Fruit fly (Drosophila melanogaster): Measurements from ENCODE around the gene Cog7.
A peak's percentile ranks its signal among the peaks of the same experiment; 100 is the strongest.

Gene Cog7

DNA sequence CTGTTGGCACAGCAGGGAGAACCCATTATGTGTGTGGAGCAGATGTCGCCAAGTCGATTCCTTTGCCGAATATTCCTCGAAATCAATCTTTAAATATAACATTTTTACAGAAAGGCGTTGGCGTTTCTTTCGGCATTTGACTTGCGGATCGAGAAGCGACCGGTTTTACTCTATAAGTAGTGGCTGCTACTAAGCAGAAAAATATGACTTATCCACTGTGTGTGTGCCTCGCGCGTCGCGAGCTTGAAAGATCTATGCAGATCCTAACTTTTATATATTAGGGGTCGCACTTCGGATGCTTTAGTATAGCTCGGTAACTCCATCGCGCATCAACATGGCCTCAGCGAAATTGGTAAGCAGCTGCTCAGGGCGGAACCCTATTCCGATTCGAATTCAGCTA is 27.7 kb downstream of the Cog7 start, which contains the start of gene CG15515:
Gene CG15515 (plus strand): TSS at position 301 of the 400 bp plus-strand sequence.
- TF ChIP-seq CG8478 (optimal IDR thresholded peaks at IDR 0.05): no peak
- no peak for TF ChIP-seq CTCF (optimal IDR thresholded peaks at IDR 0.05)

DNA sequence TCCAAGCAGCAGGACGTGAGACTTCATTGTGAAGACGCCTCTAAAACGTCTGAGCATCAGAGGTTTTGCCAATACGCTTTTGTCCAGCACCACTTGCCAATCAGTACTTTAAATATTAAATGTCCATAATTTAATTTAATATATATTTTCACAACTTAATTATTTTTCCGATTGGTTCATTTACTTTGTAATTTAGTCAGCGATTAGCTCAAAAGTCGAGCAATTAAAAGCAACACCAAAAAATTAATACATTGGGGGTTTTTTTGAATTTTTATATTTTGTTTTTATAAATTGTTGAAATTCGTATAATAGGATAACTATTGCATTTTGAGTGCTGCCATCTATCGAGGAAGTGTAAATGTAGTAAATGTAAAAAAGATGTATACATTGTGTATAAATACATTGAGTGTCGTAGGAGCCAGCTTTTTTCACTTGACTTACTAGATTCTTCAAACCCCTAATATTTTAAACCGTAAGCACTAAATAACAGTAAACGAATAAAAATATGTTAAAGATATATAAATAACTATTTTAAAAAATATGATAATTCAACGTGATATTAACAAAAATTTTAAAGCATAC is 29.0 kb downstream of the Cog7 start, which contains the start of gene CG15517:
Gene CG15517 (minus strand): TSS at position 51 of the 582 bp plus-strand sequence.
- TF ChIP-seq CTCF (optimal IDR thresholded peaks at IDR 0.05) (peak; percentile 65 to 89), CG8478 (optimal IDR thresholded peaks at IDR 0.05) (no peak)

DNA sequence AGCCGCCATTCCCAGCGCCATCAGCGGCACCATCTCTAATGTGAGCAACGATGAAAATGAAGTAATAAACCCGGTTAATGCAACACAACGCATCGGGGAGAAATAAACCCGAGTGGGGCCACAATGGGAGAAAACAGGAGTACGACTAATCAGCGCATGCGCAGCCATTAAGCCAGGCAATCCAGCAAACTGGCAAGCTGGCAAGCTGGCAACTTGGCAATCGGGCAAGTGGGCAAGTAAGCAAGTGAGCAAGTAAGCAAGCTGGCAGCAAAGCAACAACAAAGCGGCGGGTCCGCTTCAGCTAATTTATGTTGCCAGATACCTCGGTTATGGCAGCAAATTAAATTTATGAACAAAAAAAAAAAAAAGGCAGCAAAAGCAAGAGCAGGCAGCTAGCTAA is 33.2 kb downstream of the Cog7 start:
- no peak for TF ChIP-seq CG8478 (optimal IDR thresholded peaks at IDR 0.05)
- no peak for TF ChIP-seq CTCF (optimal IDR thresholded peaks at IDR 0.05)

DNA sequence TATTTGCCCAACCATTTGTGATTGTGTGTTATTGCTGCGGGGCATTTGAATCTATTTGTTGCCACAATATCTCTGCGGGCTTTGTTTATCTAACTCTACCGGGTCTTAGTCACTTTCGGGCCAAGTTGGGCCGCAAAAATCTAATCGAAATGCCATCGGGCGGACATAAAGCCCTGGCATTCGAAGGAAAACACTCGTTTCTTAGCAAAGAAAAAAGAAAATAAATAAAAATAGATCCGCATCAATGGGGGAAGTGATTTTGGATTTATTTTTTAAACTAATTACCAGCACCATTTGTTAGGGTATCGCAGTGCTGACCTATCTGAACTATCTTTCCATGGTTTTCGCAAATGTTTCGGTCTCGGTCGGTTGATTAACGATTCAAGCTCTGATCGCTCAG is 34.3 kb downstream of the Cog7 start:
- no peak for TF ChIP-seq CTCF (optimal IDR thresholded peaks at IDR 0.05)
- TF ChIP-seq CG8478 (optimal IDR thresholded peaks at IDR 0.05): no peak

DNA sequence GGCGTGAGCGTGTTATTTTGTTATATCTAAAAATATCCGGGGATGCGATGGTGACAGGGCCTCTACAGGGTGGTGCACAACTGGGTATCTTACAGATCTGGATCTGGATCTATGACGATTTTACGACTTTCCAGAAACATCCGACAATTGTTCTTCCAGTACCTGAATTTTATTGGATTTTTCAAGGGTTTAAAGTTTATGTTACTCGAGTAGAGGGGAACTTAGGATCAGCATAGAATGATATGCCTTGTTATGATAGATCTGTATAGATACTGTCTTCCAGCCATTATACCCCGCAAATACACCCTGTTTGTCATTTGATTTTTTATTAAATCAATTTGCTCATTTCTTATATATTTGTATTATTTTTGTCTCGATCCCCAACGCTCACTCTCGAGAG is 38.5 kb downstream of the Cog7 start:
- TF ChIP-seq CTCF (optimal IDR thresholded peaks at IDR 0.05) (no peak), CG8478 (optimal IDR thresholded peaks at IDR 0.05) (no peak)

DNA sequence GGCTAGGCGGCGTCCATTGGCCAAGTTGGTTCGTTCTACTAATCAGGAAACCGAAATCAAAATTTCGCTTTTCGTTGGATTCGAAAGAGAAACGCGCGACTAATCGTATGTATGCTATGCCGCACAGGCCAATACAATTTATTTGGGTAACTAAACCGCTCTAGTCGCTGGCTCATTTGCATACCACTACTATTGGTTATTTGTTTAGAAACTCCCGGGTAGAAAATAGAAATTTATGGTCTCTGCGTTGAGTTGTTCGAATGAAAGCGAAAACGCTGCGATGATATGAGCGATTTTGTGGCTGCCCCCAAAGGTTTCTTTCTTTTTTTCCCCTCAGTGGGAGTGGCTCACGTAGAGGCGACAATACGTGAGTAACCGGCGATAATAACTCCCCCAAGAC is 39.8 kb downstream of the Cog7 start:
- TF ChIP-seq CG8478 (optimal IDR thresholded peaks at IDR 0.05): no peak
- TF ChIP-seq CTCF (optimal IDR thresholded peaks at IDR 0.05): no peak

DNA sequence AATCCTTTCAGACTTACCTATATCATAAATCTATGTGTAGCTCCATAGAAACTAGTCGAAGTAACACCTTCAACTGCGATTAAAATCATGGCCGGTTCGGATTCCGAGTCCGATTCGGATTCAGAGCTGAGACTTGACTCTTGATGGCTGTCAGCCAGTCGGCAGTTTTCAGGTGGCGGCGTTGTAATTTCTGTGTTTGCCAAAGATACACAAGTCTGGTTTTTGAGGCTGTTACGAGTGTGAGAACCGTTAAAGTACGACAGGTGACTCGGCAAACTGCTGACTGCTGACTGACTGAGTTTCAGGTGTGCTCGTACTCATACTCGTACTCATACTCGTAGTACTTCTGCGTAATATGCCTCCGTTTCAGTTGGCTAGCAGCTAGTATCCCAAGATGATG is 41.7 kb downstream of the Cog7 start:
- TF ChIP-seq CG8478 (optimal IDR thresholded peaks at IDR 0.05) (no peak), CTCF (optimal IDR thresholded peaks at IDR 0.05) (no peak)
